Worm (Caenorhabditis elegans) whole organism, L1 larva: Measurements from ENCODE around the gene T10B5.4.

Source experiments
- F16B12.6 ChIP-seq: fragments of 150-350 bp; optimal IDR thresholded peaks from 2 replicates; lab custom pipeline; 2014; ENCODE audit warnings: missing biosample characterization, missing genetic modification characterization
- ama-1 ChIP-seq: fragments of 150-350 bp; optimal IDR thresholded peaks from 2 replicates; lab custom pipeline; 2014
- ceh-63 ChIP-seq: fragments of 200-800 bp; sonication (Bioruptor generic); optimal IDR thresholded peaks from 2 replicates; lab custom pipeline; 2018; ENCODE audit warnings: mild to moderate bottlenecking, missing genetic modification characterization, missing compliant biosample characterization
- ceh-8 ChIP-seq: fragments of 200-800 bp; sonication (Bioruptor generic); optimal IDR thresholded peaks from 2 replicates; lab custom pipeline; 2018; ENCODE audit warnings: mild to moderate bottlenecking, missing genetic modification characterization, moderate library complexity, missing compliant biosample characterization
- ces-1 ChIP-seq: fragments of 150-350 bp; optimal IDR thresholded peaks from 2 replicates; lab custom pipeline; 2014; ENCODE audit warnings: missing biosample characterization, missing genetic modification reagents, missing genetic modification characterization
- dsc-1 ChIP-seq: sonication (generic microtip); optimal IDR thresholded peaks from 2 replicates; lab custom pipeline; 2016; ENCODE audit warnings: mild to moderate bottlenecking, missing genetic modification characterization, missing compliant biosample characterization
- efl-1 ChIP-seq, 4 experiments: fragments of 150-350 bp; optimal IDR thresholded peaks in 3 of 4; peaks in 1 of 4; 1 replicate in 1 of 4; 2 replicates in 3 of 4; lab custom pipeline; 2014; ENCODE audit warnings: missing biosample characterization in 2 of 4, missing genetic modification characterization in 2 of 4, missing genetic modification reagents in 2 of 4
- egl-13 ChIP-seq: sonication (generic microtip); optimal IDR thresholded peaks from 2 replicates; lab custom pipeline; 2016; ENCODE audit warnings: missing genotype, missing genetic modification reagents, missing genetic modification characterization, missing compliant biosample characterization
- egl-27 ChIP-seq, 2 experiments: fragments of 150-350 bp in 1 of 2; sonication (generic microtip); optimal IDR thresholded peaks; 3 replicates each; lab custom pipeline; 2017 to 2018; ENCODE audit warnings: missing biosample characterization in 2 of 2, missing genetic modification characterization in 2 of 2, missing genetic modification reagents in 2 of 2
- elt-2 ChIP-seq: sonication (generic microtip); optimal IDR thresholded peaks from 2 replicates; lab custom pipeline; 2016; ENCODE audit warnings: missing genetic modification characterization, mild to moderate bottlenecking, inconsistent platforms, missing compliant biosample characterization, missing genetic modification reagents
- fkh-10 ChIP-seq: sonication (generic microtip); optimal IDR thresholded peaks from 2 replicates; lab custom pipeline; 2017; ENCODE audit warnings: missing biosample characterization, missing genetic modification reagents, missing genetic modification characterization
- grh-1 ChIP-seq: fragments of 200-800 bp; sonication (Bioruptor generic); IDR thresholded peaks from 2 replicates; pipeline ENCODE4 v1.3.6; 2022; ENCODE audit warnings: missing genetic modification reagents, missing genetic modification characterization, missing compliant biosample characterization
- hlh-17 ChIP-seq: fragments of 200-800 bp; sonication (Bioruptor generic); optimal IDR thresholded peaks from 2 replicates; lab custom pipeline; 2018; ENCODE audit warnings: missing genetic modification characterization, mild to moderate bottlenecking, missing compliant biosample characterization, moderate library complexity, borderline replicate concordance
- hpl-2 ChIP-seq: fragments of 150-350 bp; optimal IDR thresholded peaks from 2 replicates; lab custom pipeline; 2014; ENCODE audit warnings: missing biosample characterization, missing genetic modification reagents, missing genetic modification characterization
- irx-1 ChIP-seq: sonication (generic microtip); optimal IDR thresholded peaks from 2 replicates; lab custom pipeline; 2016; ENCODE audit warnings: missing genetic modification characterization, missing compliant biosample characterization
- isw-1 ChIP-seq: fragments of 200-800 bp; sonication (Bioruptor generic); IDR thresholded peaks from 2 replicates; pipeline ENCODE4 v1.3.6; 2022; ENCODE audit warnings: missing genetic modification characterization, missing compliant biosample characterization
- lin-13 ChIP-seq: fragments of 150-350 bp; optimal IDR thresholded peaks from 2 replicates; lab custom pipeline; 2014; ENCODE audit warnings: missing biosample characterization, missing genetic modification reagents, missing genetic modification characterization
- lin-14 ChIP-seq: fragments of 200-800 bp; sonication (Bioruptor generic); optimal IDR thresholded peaks from 2 replicates; lab custom pipeline; 2018; ENCODE audit warnings: mild to moderate bottlenecking, missing genetic modification characterization, moderate library complexity, missing compliant biosample characterization
- lin-15B ChIP-seq: fragments of 150-350 bp; sonication (generic microtip); optimal IDR thresholded peaks from 3 replicates; lab custom pipeline; 2014; ENCODE audit warnings: missing biosample characterization, missing genetic modification characterization
- lin-35 ChIP-seq, 2 experiments: fragments of 150-350 bp; optimal IDR thresholded peaks; 2 replicates each; lab custom pipeline; 2014; ENCODE audit warnings: missing biosample characterization in 2 of 2, missing genetic modification characterization in 2 of 2, missing genetic modification reagents in 2 of 2
- lin-39 ChIP-seq: fragments of 150-350 bp; optimal IDR thresholded peaks from 2 replicates; lab custom pipeline; 2014; ENCODE audit warnings: missing biosample characterization, missing genetic modification reagents, missing genetic modification characterization
- lir-3 ChIP-seq: sonication (generic microtip); optimal IDR thresholded peaks from 2 replicates; lab custom pipeline; 2016; ENCODE audit warnings: mild to moderate bottlenecking, missing genetic modification characterization, moderate library complexity, missing compliant biosample characterization; ENCODE audit not compliant: poor library complexity
- mab-9 ChIP-seq: fragments of 200-800 bp; sonication (Bioruptor generic); IDR thresholded peaks from 2 replicates; pipeline ENCODE4 v1.3.6; 2022; ENCODE audit warnings: missing genetic modification reagents, missing genetic modification characterization, missing compliant biosample characterization
- mep-1 ChIP-seq: fragments of 150-350 bp; optimal IDR thresholded peaks from 2 replicates; lab custom pipeline; 2014; ENCODE audit warnings: missing biosample characterization, missing genetic modification characterization
- nhr-20 ChIP-seq: sonication (generic microtip); optimal IDR thresholded peaks from 2 replicates; lab custom pipeline; 2016; ENCODE audit warnings: mild to moderate bottlenecking, missing genetic modification characterization, missing compliant biosample characterization
- nhr-28 ChIP-seq: fragments of 150-350 bp; optimal IDR thresholded peaks from 2 replicates; lab custom pipeline; 2014; ENCODE audit warnings: missing biosample characterization, missing genetic modification characterization
- nhr-71 ChIP-seq: sonication (generic microtip); optimal IDR thresholded peaks from 2 replicates; lab custom pipeline; 2016; ENCODE audit warnings: mild to moderate bottlenecking, missing genetic modification characterization, moderate library complexity, missing compliant biosample characterization
- nhr-76 ChIP-seq: sonication (generic microtip); optimal IDR thresholded peaks from 2 replicates; lab custom pipeline; 2017; ENCODE audit warnings: missing biosample characterization, missing genetic modification characterization
- nhr-85 ChIP-seq: sonication (generic microtip); peaks from one replicate; lab custom pipeline; 2016; ENCODE audit warnings: missing genetic modification characterization, inconsistent platforms, missing compliant biosample characterization
- pax-3 ChIP-seq: fragments of 200-800 bp; sonication (Bioruptor generic); optimal IDR thresholded peaks from 2 replicates; lab custom pipeline; 2018; ENCODE audit warnings: mild to moderate bottlenecking, missing genetic modification characterization, moderate library complexity, missing compliant biosample characterization
- rnt-1 ChIP-seq: sonication (generic microtip); optimal IDR thresholded peaks from 2 replicates; lab custom pipeline; 2016; ENCODE audit warnings: mild to moderate bottlenecking, missing genetic modification characterization, moderate library complexity, missing compliant biosample characterization
- snu-23 ChIP-seq: sonication (generic microtip); optimal IDR thresholded peaks from 2 replicates; lab custom pipeline; 2016; ENCODE audit warnings: missing genetic modification characterization, missing compliant biosample characterization
- sox-4 ChIP-seq: sonication (generic microtip); optimal IDR thresholded peaks from 2 replicates; lab custom pipeline; 2016; ENCODE audit warnings: missing genetic modification characterization, missing compliant biosample characterization
- unc-86 ChIP-seq: sonication (generic microtip); optimal IDR thresholded peaks from 2 replicates; lab custom pipeline; 2016; ENCODE audit warnings: missing genetic modification characterization, missing compliant biosample characterization
- ztf-4 ChIP-seq: fragments of 150-350 bp; optimal IDR thresholded peaks from 2 replicates; lab custom pipeline; 2014; ENCODE audit warnings: missing biosample characterization, missing genetic modification characterization

The T10B5.4 gene

ce11 chrV:1849992-1850391 lies 21.6 kb downstream of the T10B5.4 start:
- peak; percentile 57 for TF ChIP-seq ceh-8 (GFP tag; lab: Kevin White, UChicago)

ce11 chrV:1848590-1848989 lies 23.0 kb downstream of the T10B5.4 start:
- TF ChIP-seq grh-1 (GFP tag; lab: Robert Waterston, UW) (no peak), egl-27 (tag; optimal IDR thresholded peaks at IDR 0.05; lab: Kevin White, UChicago) (no peak), ceh-63 (GFP tag; lab: Kevin White, UChicago) (no peak), ztf-4 (tag; lab: Kevin White, UChicago) (no peak), egl-13 (tag; lab: Kevin White, UChicago) (no peak), rnt-1 (tag; lab: Kevin White, UChicago) (no peak), nhr-71 (tag; lab: Kevin White, UChicago) (no peak), ama-1 (lab: Kevin White, UChicago) (no peak), unc-86 (tag; lab: Kevin White, UChicago) (no peak), mep-1 (tag; lab: Kevin White, UChicago) (no peak), mab-9 (GFP tag; lab: Robert Waterston, UW) (no peak), sox-4 (no peak), irx-1 (no peak), nhr-76 (tag; lab: Kevin White, UChicago) (no peak), lin-15B (tag; lab: Kevin White, UChicago) (no peak), F16B12.6 (no peak), pax-3 (tag; lab: Kevin White, UChicago) (no peak), hpl-2 (GFP tag; lab: Kevin White, UChicago) (no peak), nhr-28 (tag; lab: Kevin White, UChicago) (no peak)
- TF ChIP-seq, all 84 proteins: peak for 0

- TF ChIP-seq efl-1 (optimal IDR thresholded peaks at IDR 0.05; lab: Kevin White, UChicago): no peak
- TF ChIP-seq efl-1 (GFP tag; optimal IDR thresholded peaks at IDR 0.05 in 1 of 2; lab: Kevin White, UChicago): no peak
- TF ChIP-seq elt-2 (tag; lab: Kevin White, UChicago): peak; percentile 42
Measured at ce11 chrV:1845977-1846376, 25.6 kb downstream of the T10B5.4 start, which contains the start of gene T10B5.7. TSS of gene T10B5.7 (plus strand) at chrV:1846201.

DNA sequence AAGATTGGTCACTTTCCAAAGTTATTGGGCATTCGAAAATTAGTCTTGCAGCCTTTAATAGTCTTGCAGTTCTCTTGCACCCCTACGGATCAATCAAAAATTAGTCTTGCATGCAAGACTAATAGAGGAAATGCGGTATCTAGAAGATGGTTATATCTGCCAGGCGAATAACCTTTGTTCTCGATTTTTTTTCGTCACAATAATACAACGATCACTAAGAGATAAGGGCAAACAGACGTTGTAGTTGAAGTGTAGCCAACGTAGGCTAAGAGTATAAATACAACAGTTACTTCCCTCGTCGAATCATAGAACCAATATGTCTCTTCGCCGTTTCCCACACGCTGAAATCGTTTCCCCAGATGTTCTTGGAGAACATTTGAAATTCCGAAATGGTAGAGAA lies 29.9 kb downstream of the T10B5.4 start, which contains the start of gene T10B5.8:
T10B5.8 (plus strand) TSS at position 301 of the 400 bp plus-strand sequence.
- no peak for TF ChIP-seq lin-13 (GFP tag; lab: Kevin White, UChicago)
- no peak for TF ChIP-seq ama-1 (lab: Kevin White, UChicago)
- no peak for TF ChIP-seq ces-1 (GFP tag; lab: Kevin White, UChicago)
- no peak for TF ChIP-seq irx-1
- TF ChIP-seq lir-3 (tag; lab: Kevin White, UChicago): no peak
- no peak for TF ChIP-seq fkh-10 (GFP tag; lab: Kevin White, UChicago)
- no peak for TF ChIP-seq lin-35 (GFP tag; optimal IDR thresholded peaks at IDR 0.05; lab: Kevin White, UChicago)
- no peak for TF ChIP-seq hlh-17 (GFP tag; lab: Kevin White, UChicago)
- no peak for TF ChIP-seq isw-1 (GFP tag; lab: Robert Waterston, UW)
- no peak for TF ChIP-seq nhr-20
- TF ChIP-seq F16B12.6: no peak
- no peak for TF ChIP-seq snu-23 (GFP tag; lab: Kevin White, UChicago)
- TF ChIP-seq lin-39 (tag; lab: Kevin White, UChicago): no peak

ce11 chrV:1829973-1830372 lies 41.6 kb downstream of the T10B5.4 start, which contains the start of gene Y32G9B.1:
TSS of gene Y32G9B.1 (minus strand) at chrV:1830073.
- TF ChIP-seq lin-14 (GFP tag; lab: Kevin White, UChicago) (no peak), nhr-85 (tag; lab: Kevin White, UChicago) (peak; percentile 30), dsc-1 (tag; lab: Kevin White, UChicago) (peak; percentile 14)
